Worm (Caenorhabditis elegans) whole organism, L2 larva: Measurements from ENCODE around the gene unc-34.

Experiments
- C34F6.9 ChIP-seq: fragments of 150-350 bp; optimal IDR thresholded peaks from 2 replicates; lab custom pipeline; 2014; ENCODE audit warnings: missing biosample characterization, missing genetic modification characterization
- F13H6.1 ChIP-seq: sonication (generic microtip); optimal IDR thresholded peaks from 2 replicates; lab custom pipeline; 2016; ENCODE audit warnings: missing genetic modification characterization, missing compliant biosample characterization
- Y55F3AM.14 ChIP-seq: fragments of 200-800 bp; sonication (Bioruptor generic); optimal IDR thresholded peaks from 2 replicates; lab custom pipeline; 2018; ENCODE audit warnings: mild to moderate bottlenecking, missing genetic modification characterization, missing compliant biosample characterization
- ZK546.5 ChIP-seq: sonication (generic microtip); optimal IDR thresholded peaks from 2 replicates; lab custom pipeline; 2017; ENCODE audit warnings: missing biosample characterization, missing genetic modification characterization
- alr-1 ChIP-seq: fragments of 150-350 bp; optimal IDR thresholded peaks from 2 replicates; lab custom pipeline; 2014; ENCODE audit warnings: missing biosample characterization, missing genetic modification characterization
- blmp-1 ChIP-seq: sonication (generic microtip); optimal IDR thresholded peaks from 2 replicates; lab custom pipeline; 2017; ENCODE audit warnings: missing genetic modification characterization, mild to moderate bottlenecking, missing compliant biosample characterization, antibody characterized with exemption, moderate library complexity; ENCODE audit not compliant: insufficient read depth
- ceh-82 ChIP-seq: fragments of 150-350 bp; optimal IDR thresholded peaks from 2 replicates; lab custom pipeline; 2014; ENCODE audit warnings: missing biosample characterization, missing genetic modification characterization
- crh-2 ChIP-seq: sonication (generic microtip); optimal IDR thresholded peaks from 2 replicates; lab custom pipeline; 2017; ENCODE audit warnings: missing biosample characterization, missing genetic modification characterization
- dmd-4 ChIP-seq: sonication (generic microtip); optimal IDR thresholded peaks from 2 replicates; lab custom pipeline; 2017; ENCODE audit warnings: missing biosample characterization, missing genetic modification characterization
- elt-3 ChIP-seq: sonication (generic microtip); optimal IDR thresholded peaks from 2 replicates; lab custom pipeline; 2017; ENCODE audit warnings: missing biosample characterization, missing genetic modification characterization
- gmeb-1 ChIP-seq: fragments of 150-350 bp; optimal IDR thresholded peaks from 2 replicates; lab custom pipeline; 2014; ENCODE audit warnings: missing biosample characterization, missing genetic modification characterization
- lin-11 ChIP-seq: fragments of 150-350 bp; sonication (generic microtip); optimal IDR thresholded peaks from 2 replicates; lab custom pipeline; 2014; ENCODE audit warnings: missing biosample characterization, missing genetic modification characterization, inconsistent platforms, mixed read lengths
- lin-13 ChIP-seq: fragments of 150-350 bp; optimal IDR thresholded peaks from 2 replicates; lab custom pipeline; 2014; ENCODE audit warnings: missing biosample characterization, missing genetic modification reagents, missing genetic modification characterization
- lsy-2 ChIP-seq, 2 experiments: fragments of 150-350 bp in 1 of 2; sonication (generic microtip) in 1 of 2; optimal IDR thresholded peaks; 2 replicates each; lab custom pipeline; 2014 to 2017; ENCODE audit warnings: missing biosample characterization in 2 of 2, missing genetic modification characterization in 2 of 2
- mab-5 ChIP-seq: fragments of 150-350 bp; optimal IDR thresholded peaks from 2 replicates; lab custom pipeline; 2014; ENCODE audit warnings: missing biosample characterization, missing genetic modification characterization
- mbf-1 ChIP-seq: sonication (generic microtip); optimal IDR thresholded peaks from 2 replicates; lab custom pipeline; 2017; ENCODE audit warnings: missing biosample characterization, missing genetic modification characterization
- nhr-10 ChIP-seq: sonication (generic microtip); optimal IDR thresholded peaks from 2 replicates; lab custom pipeline; 2017; ENCODE audit warnings: missing biosample characterization, missing genetic modification characterization
- nhr-11 ChIP-seq: fragments of 150-350 bp; optimal IDR thresholded peaks from 2 replicates; lab custom pipeline; 2014; ENCODE audit warnings: missing biosample characterization, missing genetic modification characterization
- nhr-129 ChIP-seq: fragments of 150-350 bp; optimal IDR thresholded peaks from 2 replicates; lab custom pipeline; 2014; ENCODE audit warnings: missing biosample characterization, missing genetic modification characterization
- nhr-21 ChIP-seq: fragments of 150-350 bp; optimal IDR thresholded peaks from 2 replicates; lab custom pipeline; 2014; ENCODE audit warnings: missing biosample characterization, missing genetic modification characterization
- nhr-23 ChIP-seq: fragments of 150-350 bp; optimal IDR thresholded peaks from 2 replicates; lab custom pipeline; 2014; ENCODE audit warnings: missing biosample characterization, missing genetic modification reagents, missing genetic modification characterization
- nhr-237 ChIP-seq: fragments of 150-350 bp; optimal IDR thresholded peaks from 2 replicates; lab custom pipeline; 2014; ENCODE audit warnings: missing biosample characterization, missing genetic modification characterization
- nhr-25 ChIP-seq: fragments of 150-350 bp; sonication (generic microtip); optimal IDR thresholded peaks from 3 replicates; lab custom pipeline; 2014; ENCODE audit warnings: missing biosample characterization, missing genetic modification characterization
- nhr-6 ChIP-seq: fragments of 150-350 bp; optimal IDR thresholded peaks from 2 replicates; lab custom pipeline; 2014; ENCODE audit warnings: missing biosample characterization, missing genetic modification characterization
- nhr-77 ChIP-seq: fragments of 150-350 bp; optimal IDR thresholded peaks from 2 replicates; lab custom pipeline; 2014; ENCODE audit warnings: missing biosample characterization, missing genetic modification characterization
- sem-4 ChIP-seq: fragments of 150-350 bp; optimal IDR thresholded peaks from 2 replicates; lab custom pipeline; 2014; ENCODE audit warnings: missing biosample characterization, missing genetic modification reagents, missing genetic modification characterization
- skn-1 ChIP-seq: sonication (generic microtip); optimal IDR thresholded peaks from 2 replicates; lab custom pipeline; 2017; ENCODE audit warnings: missing biosample characterization, missing genetic modification characterization
- sma-9 ChIP-seq, 2 experiments: fragments of 150-350 bp in 1 of 2; sonication (generic microtip) in 1 of 2; optimal IDR thresholded peaks; 2 replicates each; lab custom pipeline; 2014 to 2016; ENCODE audit warnings: missing genetic modification characterization in 2 of 2, mild to moderate bottlenecking in 1 of 2, missing biosample characterization in 1 of 2, missing compliant biosample characterization in 1 of 2, missing genetic modification reagents in 1 of 2, moderate library complexity in 1 of 2
- unc-55 ChIP-seq: fragments of 150-350 bp; sonication (generic microtip); optimal IDR thresholded peaks from 3 replicates; lab custom pipeline; 2014; ENCODE audit warnings: missing biosample characterization, missing genetic modification reagents, missing genetic modification characterization
- unc-62 ChIP-seq: fragments of 150-350 bp; optimal IDR thresholded peaks from 2 replicates; lab custom pipeline; 2014; ENCODE audit warnings: missing biosample characterization, missing genetic modification reagents, missing genetic modification characterization
- zag-1 ChIP-seq: fragments of 150-350 bp; optimal IDR thresholded peaks from 2 replicates; lab custom pipeline; 2014; ENCODE audit warnings: missing biosample characterization, missing genetic modification characterization
- ztf-1 ChIP-seq: fragments of 200-800 bp; sonication (Bioruptor generic); conservative IDR thresholded peaks from 2 replicates; pipeline ENCODE4 v1.3.6; 2022; ENCODE audit warnings: missing genetic modification characterization, missing compliant biosample characterization
- ztf-11 ChIP-seq: sonication (generic microtip); optimal IDR thresholded peaks from 2 replicates; lab custom pipeline; 2017; ENCODE audit warnings: missing biosample characterization, missing genetic modification characterization
- ztf-4 ChIP-seq: fragments of 150-350 bp; optimal IDR thresholded peaks from 2 replicates; lab custom pipeline; 2014; ENCODE audit warnings: missing biosample characterization, missing genetic modification characterization

unc-34 gene

DNA sequence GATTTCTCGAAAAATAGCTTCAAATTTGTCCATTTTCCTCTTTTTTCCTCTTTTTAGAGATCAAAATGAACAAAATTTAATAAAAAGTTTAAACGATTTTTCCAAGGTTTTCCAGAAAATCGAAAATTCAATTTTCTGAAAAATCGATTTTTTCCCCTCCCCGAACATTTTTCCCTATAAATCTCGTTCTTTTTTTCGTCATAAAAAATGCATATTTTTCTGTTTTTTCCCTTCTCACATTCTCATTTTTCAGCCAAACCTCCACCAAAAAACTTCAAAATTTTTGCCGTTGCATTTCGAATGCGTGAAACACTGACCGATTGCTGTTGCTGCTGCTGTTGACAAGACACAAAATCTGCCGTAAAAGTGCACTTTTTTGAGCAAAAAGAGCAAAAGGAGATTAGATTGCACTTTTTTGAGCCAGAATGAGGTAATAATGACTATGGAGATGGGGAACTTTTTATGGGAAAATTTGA is at the start of gene unc-34, which contains the start of gene Y50D4C.12:
Gene unc-34, plus strand, starts transcription at position 426 of the 476 bp plus-strand sequence.
Gene Y50D4C.12, plus strand, starts transcription at position 301 of the 476 bp plus-strand sequence.
- TF ChIP-seq nhr-129 (tag; lab: Kevin White, UChicago), result no peak
- TF ChIP-seq ztf-11 (tag; lab: Kevin White, UChicago), result no peak
- TF ChIP-seq F13H6.1 (tag; lab: Kevin White, UChicago), result no peak
- no peak for TF ChIP-seq sma-9 (GFP tag; optimal IDR thresholded peaks at IDR 0.05; lab: Kevin White, UChicago)
- TF ChIP-seq sma-9 (tag; optimal IDR thresholded peaks at IDR 0.05; lab: Kevin White, UChicago), result no peak
- no peak for TF ChIP-seq C34F6.9 (tag; lab: Kevin White, UChicago)
- no peak for TF ChIP-seq sem-4 (tag; lab: Kevin White, UChicago)

DNA sequence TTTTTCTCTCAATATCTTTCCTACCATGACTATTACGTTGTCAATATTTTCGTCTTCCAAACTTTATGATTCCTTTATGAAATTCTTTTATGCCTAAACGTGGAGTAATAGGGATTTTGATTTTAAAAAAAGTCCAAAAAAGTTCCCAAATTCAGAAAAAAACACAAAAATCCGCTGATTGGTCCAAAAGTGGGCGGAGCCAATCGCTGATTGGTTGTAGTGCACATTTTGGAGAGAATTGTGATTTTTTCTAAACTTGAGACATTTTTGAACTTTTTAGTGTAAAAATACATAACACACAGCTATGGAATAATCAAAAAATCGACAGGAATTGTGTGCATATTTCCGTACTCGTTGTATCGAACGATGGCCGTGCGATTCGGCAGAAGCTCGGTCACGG is 43.2 kb upstream of the unc-34 start:
- TF ChIP-seq zag-1 (tag; lab: Kevin White, UChicago) (no peak), lin-11 (no peak), crh-2 (tag; lab: Kevin White, UChicago) (no peak), ztf-11 (tag; lab: Kevin White, UChicago) (no peak), nhr-237 (tag; lab: Kevin White, UChicago) (no peak), mbf-1 (tag; lab: Kevin White, UChicago) (no peak), skn-1 (tag; lab: Kevin White, UChicago) (no peak)

DNA sequence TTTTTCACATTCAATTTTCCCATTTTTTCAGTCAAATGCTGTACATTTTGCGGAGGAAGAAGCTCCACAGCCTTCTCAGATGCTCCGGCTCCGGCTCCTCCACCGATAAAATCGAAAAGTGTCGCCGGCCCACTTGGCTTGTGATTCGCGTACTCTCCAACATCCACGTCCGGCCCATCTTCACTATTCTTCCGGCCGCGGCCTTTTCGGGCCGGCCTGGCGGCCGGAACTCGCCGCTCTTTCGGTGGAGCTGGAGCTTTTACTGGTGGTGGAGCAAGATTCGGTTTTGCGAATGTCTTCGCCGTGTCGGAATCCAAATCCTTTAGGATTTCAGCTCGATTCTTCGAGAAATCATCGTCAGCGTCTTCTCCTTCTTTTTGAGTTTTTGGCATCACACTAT is 40.0 kb upstream of the unc-34 start:
- TF ChIP-seq mbf-1 (tag; lab: Kevin White, UChicago), result no peak
- TF ChIP-seq mab-5, result no peak
- no peak for TF ChIP-seq unc-62
- no peak for TF ChIP-seq blmp-1 (tag; lab: Kevin White, UChicago)
- TF ChIP-seq nhr-6, result no peak
- no peak for TF ChIP-seq sem-4 (tag; lab: Kevin White, UChicago)
- TF ChIP-seq lsy-2 (tag; optimal IDR thresholded peaks at IDR 0.05; lab: Kevin White, UChicago), result no peak
- TF ChIP-seq ceh-82 (tag; lab: Kevin White, UChicago), result no peak
- TF ChIP-seq nhr-10 (tag; lab: Kevin White, UChicago), result no peak
- TF ChIP-seq nhr-11 (tag; lab: Kevin White, UChicago), result no peak
- TF ChIP-seq Y55F3AM.14, result no peak
- no peak for TF ChIP-seq lin-13
- no peak for TF ChIP-seq ztf-11 (tag; lab: Kevin White, UChicago)
- TF ChIP-seq ztf-1 (GFP tag; lab: Robert Waterston, UW), result no peak
- TF ChIP-seq nhr-25, result no peak
- no peak for TF ChIP-seq nhr-129 (tag; lab: Kevin White, UChicago)
- TF ChIP-seq nhr-23 (tag; lab: Kevin White, UChicago), result no peak

DNA sequence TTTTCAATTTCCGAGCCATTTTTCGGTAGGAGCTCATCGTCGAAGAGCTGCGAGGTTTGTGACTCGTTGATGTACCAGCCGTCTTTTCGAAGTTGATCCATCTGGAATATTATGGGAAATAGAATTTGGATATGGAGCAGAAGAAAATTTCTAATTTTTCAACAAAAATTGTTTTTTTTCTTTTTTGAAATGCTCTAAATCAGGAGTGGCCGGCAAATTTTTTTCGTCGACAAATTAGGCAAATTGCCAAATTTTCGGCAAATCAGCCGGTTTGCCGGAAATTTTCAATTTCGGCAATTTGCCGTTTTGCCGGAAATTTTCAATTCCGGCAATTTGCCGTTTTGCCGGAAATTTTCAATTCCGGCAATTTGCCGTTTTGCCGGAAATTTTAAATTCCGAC is 37.4 kb upstream of the unc-34 start, which contains the start of gene Y50D4C.3:
Gene Y50D4C.3, minus strand, starts transcription at position 101 of the 400 bp plus-strand sequence.
- no peak for TF ChIP-seq ztf-11 (tag; lab: Kevin White, UChicago)
- no peak for TF ChIP-seq nhr-237 (tag; lab: Kevin White, UChicago)
- TF ChIP-seq ZK546.5 (tag; lab: Kevin White, UChicago), result no peak
- no peak for TF ChIP-seq zag-1 (tag; lab: Kevin White, UChicago)
- no peak for TF ChIP-seq gmeb-1
- no peak for TF ChIP-seq Y55F3AM.14
- TF ChIP-seq sem-4 (tag; lab: Kevin White, UChicago), result no peak
- no peak for TF ChIP-seq blmp-1 (tag; lab: Kevin White, UChicago)
- TF ChIP-seq sma-9 (GFP tag; optimal IDR thresholded peaks at IDR 0.05; lab: Kevin White, UChicago), result no peak
- no peak for TF ChIP-seq sma-9 (tag; optimal IDR thresholded peaks at IDR 0.05; lab: Kevin White, UChicago)
- TF ChIP-seq nhr-77, result no peak
- no peak for TF ChIP-seq lin-11
- TF ChIP-seq dmd-4, result no peak
- TF ChIP-seq alr-1 (tag; lab: Kevin White, UChicago), result no peak
- TF ChIP-seq nhr-6, result no peak
- no peak for TF ChIP-seq unc-55 (GFP tag; lab: Kevin White, UChicago)
- TF ChIP-seq lin-13, result no peak
- TF ChIP-seq nhr-11 (tag; lab: Kevin White, UChicago), result no peak
- TF ChIP-seq elt-3 (tag; lab: Kevin White, UChicago), result no peak
- no peak for TF ChIP-seq ztf-4 (tag; lab: Kevin White, UChicago)
- no peak for TF ChIP-seq nhr-21 (tag; lab: Kevin White, UChicago)
